Worm (Caenorhabditis elegans) whole organism, L1 larva: ENCODE data around the gene F46C5.9.

Experiments used
- C34B4.2 ChIP-seq: sonication (generic microtip); optimal IDR thresholded peaks from 2 replicates; lab custom pipeline; 2017; ENCODE audit warnings: mild to moderate bottlenecking, missing genetic modification characterization, missing compliant biosample characterization
- ama-1 ChIP-seq: fragments of 150-350 bp; optimal IDR thresholded peaks from 2 replicates; lab custom pipeline; 2014
- ceh-88 ChIP-seq: fragments of 200-800 bp; sonication (Bioruptor generic); IDR thresholded peaks from 2 replicates; pipeline ENCODE4 v1.3.6; 2022; ENCODE audit warnings: missing genetic modification characterization, missing compliant biosample characterization
- dpl-1 ChIP-seq, 3 experiments: fragments of 150-350 bp in 2 of 3; sonication (generic microtip) in 1 of 3; optimal IDR thresholded peaks; 2 replicates each; lab custom pipeline; 2014 to 2017; ENCODE audit warnings: missing biosample characterization in 3 of 3, missing genetic modification characterization in 3 of 3, missing genetic modification reagents in 3 of 3
- egl-27 ChIP-seq, 2 experiments: fragments of 150-350 bp in 1 of 2; sonication (generic microtip); optimal IDR thresholded peaks; 3 replicates each; lab custom pipeline; 2017 to 2018; ENCODE audit warnings: missing biosample characterization in 2 of 2, missing genetic modification characterization in 2 of 2, missing genetic modification reagents in 2 of 2
- lin-13 ChIP-seq: fragments of 150-350 bp; optimal IDR thresholded peaks from 2 replicates; lab custom pipeline; 2014; ENCODE audit warnings: missing biosample characterization, missing genetic modification reagents, missing genetic modification characterization
- lin-14 ChIP-seq: fragments of 200-800 bp; sonication (Bioruptor generic); optimal IDR thresholded peaks from 2 replicates; lab custom pipeline; 2018; ENCODE audit warnings: mild to moderate bottlenecking, missing genetic modification characterization, moderate library complexity, missing compliant biosample characterization
- pqm-1 ChIP-seq: sonication (generic microtip); optimal IDR thresholded peaks from 3 replicates; lab custom pipeline; 2017; ENCODE audit warnings: missing biosample characterization, missing genetic modification characterization
- ztf-11 ChIP-seq, 2 experiments: sonication (generic microtip); optimal IDR thresholded peaks; 2 replicates each; lab custom pipeline; 2016 to 2017; ENCODE audit warnings: missing genetic modification characterization in 2 of 2, missing biosample characterization in 1 of 2, missing compliant biosample characterization in 1 of 2
- ztf-4 ChIP-seq: fragments of 150-350 bp; optimal IDR thresholded peaks from 2 replicates; lab custom pipeline; 2014; ENCODE audit warnings: missing biosample characterization, missing genetic modification characterization

- no peak for TF ChIP-seq ztf-11 (tag; optimal IDR thresholded peaks at IDR 0.05; lab: Kevin White, UChicago)
- TF ChIP-seq ceh-88 = no peak
- TF ChIP-seq pqm-1 (tag; lab: Kevin White, UChicago) = no peak
- no peak for TF ChIP-seq lin-13 (GFP tag; lab: Kevin White, UChicago)
- TF ChIP-seq ama-1 (lab: Kevin White, UChicago) = no peak
- TF ChIP-seq ztf-4 (tag; lab: Kevin White, UChicago) = no peak
- TF ChIP-seq egl-27 (tag; optimal IDR thresholded peaks at IDR 0.05; lab: Kevin White, UChicago) = no peak
- no peak for TF ChIP-seq dpl-1 (GFP tag; optimal IDR thresholded peaks at IDR 0.05; lab: Kevin White, UChicago)
- peak; percentile 25 for TF ChIP-seq lin-14 (GFP tag; lab: Kevin White, UChicago)
- TF ChIP-seq C34B4.2 (tag; lab: Kevin White, UChicago) = no peak
Observed at ce11 chrII:8817225-8817624, 6.7 kb upstream of the F46C5.9 start.
